Worm (Caenorhabditis elegans) whole organism, young adult: Measurements from ENCODE around the gene C08H9.18.

Experiments
- D2030.7 ChIP-seq: fragments of 200-800 bp; sonication (Bioruptor generic); IDR thresholded peaks from 2 replicates; pipeline ENCODE4 v1.3.6; 2022; ENCODE audit warnings: missing genetic modification reagents, missing genetic modification characterization, missing compliant biosample characterization
- F39B2.1 ChIP-seq: fragments of 200-800 bp; sonication (Bioruptor generic); IDR thresholded peaks from 2 replicates; pipeline ENCODE4 v1.3.6; 2022; ENCODE audit warnings: missing genetic modification reagents, missing genetic modification characterization, missing compliant biosample characterization
- fkh-3 ChIP-seq: sonication (generic microtip); optimal IDR thresholded peaks from 2 replicates; lab custom pipeline; 2016; ENCODE audit warnings: mild to moderate bottlenecking, missing genetic modification characterization, missing compliant biosample characterization
- hmg-1.2 ChIP-seq: fragments of 200-800 bp; sonication (Bioruptor generic); IDR thresholded peaks from 2 replicates; pipeline ENCODE4 v1.3.6; 2022; ENCODE audit warnings: missing genetic modification reagents, missing genetic modification characterization, missing compliant biosample characterization
- nfya-1 ChIP-seq: sonication (generic microtip); optimal IDR thresholded peaks from 2 replicates; lab custom pipeline; 2017; ENCODE audit warnings: antibody characterized with exemption, missing compliant biosample characterization, missing genetic modification characterization, borderline replicate concordance; ENCODE audit not compliant: insufficient read depth
- rpc-1 ChIP-seq, 2 experiments: fragments of 150-350 bp in 1 of 2; sonication (generic microtip) in 1 of 2; optimal IDR thresholded peaks; 2 replicates each; lab custom pipeline; 2014 to 2018; ENCODE audit warnings: missing biosample characterization in 1 of 2, missing genetic modification characterization in 1 of 2, missing genetic modification reagents in 1 of 2, missing genotype in 1 of 2
- sptf-2 ChIP-seq: fragments of 200-800 bp; sonication (Bioruptor generic); optimal IDR thresholded peaks from 2 replicates; lab custom pipeline; 2018; ENCODE audit warnings: mild to moderate bottlenecking, missing genetic modification characterization, missing compliant biosample characterization

DNA sequence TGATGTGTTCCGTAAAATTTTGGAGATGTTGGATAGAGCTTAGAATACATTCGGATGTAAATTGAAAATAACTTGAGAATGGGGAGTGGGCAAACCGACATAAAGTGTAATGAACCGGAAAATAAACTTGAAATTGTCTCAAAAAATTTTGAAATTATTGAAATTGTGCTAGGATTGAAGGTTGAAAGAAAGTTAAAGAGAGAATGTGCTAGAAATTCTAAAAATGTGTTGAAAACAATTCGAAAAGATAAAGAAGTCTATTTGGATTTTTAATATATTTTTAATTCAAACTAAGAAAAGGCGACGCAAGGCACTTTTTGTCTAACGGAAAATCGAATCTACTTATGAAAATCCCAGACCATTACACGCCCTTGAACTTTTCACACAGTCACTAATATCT lies 28.2 kb downstream of the C08H9.18 start, which contains the start of gene ZK938.3:
- TF ChIP-seq hmg-1.2 (GFP tag; lab: Robert Waterston, UW): no peak
- no peak for TF ChIP-seq nfya-1 (tag; lab: Kevin White, UChicago)
- TF ChIP-seq D2030.7 (GFP tag; lab: Robert Waterston, UW): no peak
- no peak for TF ChIP-seq F39B2.1 (GFP tag; lab: Robert Waterston, UW)
- TF ChIP-seq rpc-1 (optimal IDR thresholded peaks at IDR 0.05; lab: Kevin White, UChicago): no peak
- TF ChIP-seq rpc-1 (tag; optimal IDR thresholded peaks at IDR 0.05; lab: Kevin White, UChicago): no peak
- no peak for TF ChIP-seq fkh-3 (tag; lab: Kevin White, UChicago)
- no peak for TF ChIP-seq sptf-2
